Fruit fly (Drosophila melanogaster): Measurements from ENCODE around the gene msd5.
A peak's percentile ranks its signal among the peaks of the same experiment; 100 is the strongest.

Gene msd5

dm6 chr3L:1350924-1351215 is 17.9 kb upstream of the msd5 start, which contains the start of gene CG9166:
Gene CG9166, plus strand, starts transcription at chr3L:1351116.
- TF ChIP-seq CG12391 (tag; optimal IDR thresholded peaks at IDR 0.05) (peak; percentile 16), MBD-R2 (GFP tag; IDR thresholded peaks at IDR 0.05) (peak; percentile 34; the same call in 1 of the 2 replicates), Hmr (GFP tag; optimal IDR thresholded peaks at IDR 0.05) (no peak), Dref (GFP tag; IDR thresholded peaks at IDR 0.05) (peak; percentile 44), insv (GFP tag; optimal IDR thresholded peaks at IDR 0.05) (peak in 1 of 2 experiments; percentile 90), twi (tag; optimal IDR thresholded peaks at IDR 0.05) (no peak), mld (GFP tag; IDR thresholded peaks at IDR 0.05; ENCODE audit: partially characterized antibody) (0 out of 3 replicates have a peak, but pooled peaks have one; percentile 9), Pdp1 (GFP tag; optimal IDR thresholded peaks at IDR 0.05) (peak in 1 of 2 experiments; percentile 86)

- TF ChIP-seq CG1647 (GFP tag; optimal IDR thresholded peaks at IDR 0.05) (no peak), CG13775 (GFP tag; optimal IDR thresholded peaks at IDR 0.05) (peak; percentile 19), hbn (GFP tag; IDR thresholded peaks at IDR 0.05; ENCODE audit: partially characterized antibody) (peak; percentile 96), slou (GFP tag; optimal IDR thresholded peaks at IDR 0.05) (no peak), CG10565 (GFP tag; optimal IDR thresholded peaks at IDR 0.05) (no peak), CG4617 (GFP tag; optimal IDR thresholded peaks at IDR 0.05; ENCODE audit: borderline replicate concordance) (peak; percentile 41), CG10462 (GFP tag; optimal IDR thresholded peaks at IDR 0.05) (no peak), unc-4 (GFP tag; IDR thresholded peaks at IDR 0.05; ENCODE audit: partially characterized antibody) (peak; percentile 97), gcm (GFP tag; optimal IDR thresholded peaks at IDR 0.05) (no peak), fd64A (GFP tag; optimal IDR thresholded peaks at IDR 0.05) (no peak), fd3F (GFP tag; optimal IDR thresholded peaks at IDR 0.05) (no peak), CG10321 (GFP tag; IDR thresholded peaks at IDR 0.05) (no peak), chm (GFP tag; IDR thresholded peaks at IDR 0.05) (no peak), CG9727 (GFP tag; optimal IDR thresholded peaks at IDR 0.05) (peak; percentile 35), pnt (GFP tag; optimal IDR thresholded peaks at IDR 0.05) (no peak), CG2199 (GFP tag; IDR thresholded peaks at IDR 0.05) (no peak), Nf-YB (GFP tag; optimal IDR thresholded peaks at IDR 0.05) (peak; percentile 11), ttk (GFP tag; IDR thresholded peaks at IDR 0.05) (no peak), CG17829 (tag; optimal IDR thresholded peaks at IDR 0.05) (peak; percentile 57), CG4730 (GFP tag; IDR thresholded peaks at IDR 0.05) (no peak), Dref (GFP tag; IDR thresholded peaks at IDR 0.05) (peak; percentile 88), CG1233 (GFP tag; optimal IDR thresholded peaks at IDR 0.05) (no peak), CG32532 (GFP tag; IDR thresholded peaks at IDR 0.05) (peak; percentile 34), CG10366 (GFP tag; IDR thresholded peaks at IDR 0.05) (no peak), salm (tag; optimal IDR thresholded peaks at IDR 0.05) (no peak), chif (GFP tag; optimal IDR thresholded peaks at IDR 0.05) (no peak), CG15479 (GFP tag; optimal IDR thresholded peaks at IDR 0.05) (peak; percentile 45), HmgD (GFP tag; optimal IDR thresholded peaks at IDR 0.05) (peak; percentile 38), CG3726 (GFP tag; IDR thresholded peaks at IDR 0.05) (no peak), CG12104 (GFP tag; optimal IDR thresholded peaks at IDR 0.05) (peak; percentile 23), CG2678 (tag; optimal IDR thresholded peaks at IDR 0.05) (peak; percentile 53), onecut (GFP tag; IDR thresholded peaks at IDR 0.05) (no peak), NC2β (GFP tag; optimal IDR thresholded peaks at IDR 0.05) (peak; percentile 10), Sry-β (GFP tag; optimal IDR thresholded peaks at IDR 0.05) (no peak), az2 (GFP tag; optimal IDR thresholded peaks at IDR 0.05) (peak; percentile 33), CG6791 (GFP tag; IDR thresholded peaks at IDR 0.05; ENCODE audit: partially characterized antibody) (peak; percentile 98), Ptx1 (GFP tag; IDR thresholded peaks at IDR 0.05) (peak; percentile 37), Dfd (GFP tag; optimal IDR thresholded peaks at IDR 0.05) (no peak), Aef1 (GFP tag; IDR thresholded peaks at IDR 0.05) (no peak), CG8924 (tag; optimal IDR thresholded peaks at IDR 0.05) (peak; percentile 42)
Measured at dm6 chr3L:1349942-1350923, 17.3 kb upstream of the msd5 start.

Measured in whole organism, embryonic.